Fruit fly (Drosophila melanogaster) whole organism, pupa: ENCODE measurements around the gene Act88F.
A peak's percentile ranks its signal among the peaks of the same experiment; 100 is the strongest.

Experiments used
- CG10348 ChIP-seq: fragments of 200-800 bp; sonication (Bioruptor generic); IDR thresholded peaks from 2 replicates; pipeline ENCODE4 v1.3.6; 2022; ENCODE audit warnings: missing biosample characterization, missing genetic modification characterization
- CG12605 ChIP-seq: fragments of 200-800 bp; sonication (Bioruptor generic); IDR thresholded peaks from 2 replicates; pipeline ENCODE4 v1.3.6; 2022; ENCODE audit warnings: missing biosample characterization, missing genetic modification characterization
- CG13204 ChIP-seq: fragments of 200-800 bp; sonication (Bioruptor generic); optimal IDR thresholded peaks from 2 replicates; lab custom pipeline; 2018; ENCODE audit warnings: missing biosample characterization, mild to moderate bottlenecking, missing genetic modification characterization, moderate library complexity
- CG14655 ChIP-seq: fragments of 200-800 bp; sonication (Bioruptor generic); optimal IDR thresholded peaks from 3 replicates; lab custom pipeline; 2017; ENCODE audit warnings: mild to moderate bottlenecking, missing biosample characterization, missing genetic modification reagents, missing genetic modification characterization
- CG15710 ChIP-seq: fragments of 200-800 bp; sonication (Bioruptor generic); optimal IDR thresholded peaks from 2 replicates; lab custom pipeline; 2018; ENCODE audit warnings: missing biosample characterization, mild to moderate bottlenecking, missing genetic modification characterization, moderate library complexity
- CG17806 ChIP-seq: fragments of 200-800 bp; sonication (Bioruptor generic); optimal IDR thresholded peaks from 2 replicates; lab custom pipeline; 2018; ENCODE audit warnings: missing biosample characterization, mild to moderate bottlenecking, missing genetic modification characterization, moderate library complexity
- CG32121 ChIP-seq: fragments of 200-800 bp; sonication (Bioruptor generic); IDR thresholded peaks from 2 replicates; pipeline ENCODE4 v1.3.6; 2022; ENCODE audit warnings: missing biosample characterization, missing genetic modification characterization
- CG34367 ChIP-seq: fragments of 200-800 bp; sonication (Bioruptor generic); optimal IDR thresholded peaks from 2 replicates; lab custom pipeline; 2018; ENCODE audit warnings: missing biosample characterization, mild to moderate bottlenecking, missing genetic modification characterization
- CG4496 ChIP-seq: fragments of 200-800 bp; sonication (Bioruptor generic); IDR thresholded peaks from 3 replicates; pipeline ENCODE4 v1.3.6; 2022; ENCODE audit warnings: missing biosample characterization, missing genetic modification characterization
- CG8159 ChIP-seq: fragments of 200-800 bp; sonication (Bioruptor generic); optimal IDR thresholded peaks from 3 replicates; lab custom pipeline; 2018; ENCODE audit warnings: missing biosample characterization, mild to moderate bottlenecking, missing genetic modification characterization, moderate library complexity
- CG8301 ChIP-seq: fragments of 200-800 bp; sonication (Bioruptor generic); optimal IDR thresholded peaks from 2 replicates; lab custom pipeline; 2018; ENCODE audit warnings: missing biosample characterization, mild to moderate bottlenecking, missing genetic modification characterization
- CG9948 ChIP-seq: fragments of 200-800 bp; sonication (Bioruptor generic); optimal IDR thresholded peaks from 2 replicates; lab custom pipeline; 2018; ENCODE audit warnings: missing biosample characterization, mild to moderate bottlenecking, missing genetic modification characterization, moderate library complexity
- D1 ChIP-seq: fragments of 200-800 bp; sonication (Bioruptor generic); optimal IDR thresholded peaks from 2 replicates; lab custom pipeline; 2018; ENCODE audit warnings: missing biosample characterization, mild to moderate bottlenecking, missing genetic modification characterization, moderate library complexity
- EcR ChIP-seq: fragments of 200-800 bp; sonication (Bioruptor generic); optimal IDR thresholded peaks from 3 replicates; lab custom pipeline; 2019; ENCODE audit warnings: missing biosample characterization, missing genetic modification characterization, mild to moderate bottlenecking, moderate library complexity, missing genetic modification reagents
- Ets98B ChIP-seq: fragments of 200-800 bp; sonication (Bioruptor generic); IDR thresholded peaks from 2 replicates; pipeline ENCODE4 v1.3.6; 2022; ENCODE audit warnings: missing biosample characterization, missing genetic modification characterization
- Pif1A ChIP-seq: fragments of 200-800 bp; sonication (Bioruptor generic); optimal IDR thresholded peaks from 3 replicates; lab custom pipeline; 2016; ENCODE audit warnings: missing biosample characterization, missing genetic modification characterization
- Pif1B ChIP-seq: fragments of 200-800 bp; sonication (Bioruptor generic); optimal IDR thresholded peaks from 3 replicates; lab custom pipeline; 2016; ENCODE audit warnings: missing biosample characterization, missing genetic modification characterization
- Snoo ChIP-seq: fragments of 200-800 bp; sonication (Bioruptor generic); optimal IDR thresholded peaks from 3 replicates; lab custom pipeline; 2017; ENCODE audit warnings: missing biosample characterization, mild to moderate bottlenecking, missing genetic modification characterization, inconsistent platforms
- fd96Ca ChIP-seq: fragments of 200-800 bp; sonication (Bioruptor generic); IDR thresholded peaks from 3 replicates; pipeline ENCODE4 v1.3.6; 2022; ENCODE audit warnings: missing biosample characterization, missing genetic modification characterization
- gl ChIP-seq: fragments of 200-800 bp; sonication (Bioruptor generic); optimal IDR thresholded peaks from 2 replicates; lab custom pipeline; 2018; ENCODE audit warnings: missing biosample characterization, mild to moderate bottlenecking, missing genetic modification characterization
- rn ChIP-seq: fragments of 200-800 bp; sonication (Bioruptor generic); IDR thresholded peaks from 2 replicates; pipeline ENCODE4 v1.3.6; 2022; ENCODE audit warnings: missing biosample characterization, missing genetic modification characterization

Gene Act88F

DNA sequence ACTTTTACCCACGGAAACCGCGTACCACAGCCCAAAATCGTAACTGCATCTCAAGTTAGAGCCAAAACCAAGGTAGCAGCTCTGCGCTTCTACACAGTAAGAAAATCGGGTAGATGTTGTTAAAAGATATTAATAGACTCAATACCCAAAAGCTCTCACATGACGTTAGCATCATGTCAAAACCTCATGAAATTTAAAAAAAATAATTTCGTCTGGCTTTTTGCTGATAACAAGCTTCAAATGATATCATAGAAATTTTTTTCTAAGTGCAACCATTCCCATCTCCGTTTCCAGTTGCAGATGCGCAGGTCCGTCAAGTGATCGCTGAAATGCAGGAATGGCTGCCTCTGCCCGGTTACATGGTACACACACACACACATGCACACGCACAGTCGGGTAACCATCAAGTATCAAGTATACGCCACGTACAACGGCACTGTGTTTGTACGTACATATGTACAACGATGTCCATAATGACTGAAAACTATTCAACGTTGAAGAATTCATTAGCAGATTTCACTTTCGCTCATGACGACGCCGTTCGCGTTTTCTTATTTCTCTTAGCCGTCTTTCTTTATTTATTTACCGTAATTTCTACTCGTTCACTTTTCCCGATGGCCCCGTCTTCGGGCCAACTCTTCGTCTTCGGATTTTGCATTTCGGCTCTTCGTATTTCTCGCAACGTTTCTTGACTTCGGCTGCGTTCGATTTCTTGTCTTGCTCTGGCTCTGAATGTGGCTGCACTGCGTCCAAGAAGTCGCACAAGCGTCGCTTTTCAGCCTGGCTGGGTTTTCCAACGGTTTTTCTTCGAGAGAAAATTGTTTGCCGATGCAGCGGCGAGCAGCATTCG, 13.9 kb upstream of the Act88F start:
- TF ChIP-seq CG17806 (tag; lab: Kevin White, UChicago): no peak
- TF ChIP-seq Ets98B (GFP tag; lab: Robert Waterston, UW): peak; percentile 73
- peak; percentile 76 for TF ChIP-seq CG14655 (GFP tag; lab: Kevin White, UChicago)
- TF ChIP-seq CG8301: peak; percentile 73
- no peak for TF ChIP-seq D1 (tag; lab: Kevin White, UChicago)
- TF ChIP-seq CG34367 (tag; lab: Kevin White, UChicago): no peak
- TF ChIP-seq CG15710: no peak
- TF ChIP-seq CG13204 (GFP tag; lab: Kevin White, UChicago): no peak
- TF ChIP-seq CG12605 (GFP tag; lab: Robert Waterston, UW): peak; percentile 54; the same call in 1 of the 2 replicates
- no peak for TF ChIP-seq gl (tag; lab: Kevin White, UChicago)
- TF ChIP-seq CG10348 (GFP tag; lab: Robert Waterston, UW): no peak
- peak; percentile 54; the same call in 1 of the 2 replicates for TF ChIP-seq CG32121 (GFP tag; lab: Robert Waterston, UW)
- no peak for TF ChIP-seq CG8159 (tag; lab: Kevin White, UChicago)
- no peak for TF ChIP-seq CG9948 (tag; lab: Kevin White, UChicago)
- TF ChIP-seq CG4496 (GFP tag; lab: Robert Waterston, UW): peak; percentile 78
- TF ChIP-seq Snoo (tag; lab: Kevin White, UChicago): no peak
- TF ChIP-seq EcR: no peak
- TF ChIP-seq fd96Ca (GFP tag; lab: Robert Waterston, UW): peak; percentile 62; the same call in 1 of the 3 replicates
- TF ChIP-seq rn: no peak
- peak; percentile 12 for TF ChIP-seq Pif1B (GFP tag; lab: Kevin White, UChicago)
- TF ChIP-seq Pif1A (GFP tag; lab: Kevin White, UChicago): peak; percentile 23

dm6 chr3R:15427199-15427817, 12.5 kb upstream of the Act88F start:
- TF ChIP-seq D1 (tag; lab: Kevin White, UChicago) (no peak), rn (no peak), CG12605 (GFP tag; lab: Robert Waterston, UW) (no peak), EcR (no peak), CG14655 (GFP tag; lab: Kevin White, UChicago) (no peak), CG32121 (GFP tag; lab: Robert Waterston, UW) (no peak), CG8301 (no peak), CG13204 (GFP tag; lab: Kevin White, UChicago) (no peak), CG17806 (tag; lab: Kevin White, UChicago) (no peak), CG15710 (no peak), CG4496 (GFP tag; lab: Robert Waterston, UW) (no peak), Ets98B (GFP tag; lab: Robert Waterston, UW) (no peak)

DNA sequence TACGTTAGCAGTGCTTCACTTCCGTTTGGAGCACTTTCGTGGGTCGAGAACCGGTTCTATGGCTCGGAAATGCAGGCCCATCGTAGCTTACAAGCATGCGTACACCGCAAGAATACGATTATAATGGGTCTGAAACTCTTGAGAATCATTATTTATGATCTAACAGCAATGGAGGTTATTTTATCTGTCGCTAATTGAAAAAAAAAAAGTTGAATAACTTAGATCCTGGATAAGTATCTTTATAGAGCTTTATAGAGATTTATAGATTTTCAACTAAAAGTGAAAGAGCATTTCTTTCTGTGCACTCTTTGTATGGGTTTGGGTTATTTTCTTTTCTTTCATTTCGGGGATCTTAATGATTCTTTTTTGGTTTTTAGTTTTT, 12.0 kb upstream of the Act88F start:
- peak; percentile 55 for TF ChIP-seq Pif1B (GFP tag; lab: Kevin White, UChicago)
- TF ChIP-seq CG10348 (GFP tag; lab: Robert Waterston, UW): no peak
- peak; percentile 49; the same call in 2 of the 3 replicates for TF ChIP-seq CG4496 (GFP tag; lab: Robert Waterston, UW)
- peak; percentile 35; the same call in 1 of the 2 replicates for TF ChIP-seq CG32121 (GFP tag; lab: Robert Waterston, UW)
- peak; percentile 86 for TF ChIP-seq CG8301
- peak; percentile 54 for TF ChIP-seq CG15710
- TF ChIP-seq CG12605 (GFP tag; lab: Robert Waterston, UW): peak; percentile 35; the same call in 1 of the 2 replicates
- TF ChIP-seq EcR: no peak
- TF ChIP-seq CG13204 (GFP tag; lab: Kevin White, UChicago): peak; percentile 5
- TF ChIP-seq CG17806 (tag; lab: Kevin White, UChicago): peak; percentile 46
- TF ChIP-seq gl (tag; lab: Kevin White, UChicago): no peak
- peak; percentile 29; the same call in 1 of the 3 replicates for TF ChIP-seq fd96Ca (GFP tag; lab: Robert Waterston, UW)
- peak; percentile 59 for TF ChIP-seq CG8159 (tag; lab: Kevin White, UChicago)
- TF ChIP-seq rn: no peak
- TF ChIP-seq CG9948 (tag; lab: Kevin White, UChicago): peak; percentile 65
- TF ChIP-seq Ets98B (GFP tag; lab: Robert Waterston, UW): peak; percentile 35; the same call in 1 of the 2 replicates
- TF ChIP-seq Pif1A (GFP tag; lab: Kevin White, UChicago): peak; percentile 69
- TF ChIP-seq Snoo (tag; lab: Kevin White, UChicago): peak; percentile 85
- peak; percentile 25 for TF ChIP-seq D1 (tag; lab: Kevin White, UChicago)
- TF ChIP-seq CG14655 (GFP tag; lab: Kevin White, UChicago): peak; percentile 86
- TF ChIP-seq CG34367 (tag; lab: Kevin White, UChicago): peak; percentile 42

DNA sequence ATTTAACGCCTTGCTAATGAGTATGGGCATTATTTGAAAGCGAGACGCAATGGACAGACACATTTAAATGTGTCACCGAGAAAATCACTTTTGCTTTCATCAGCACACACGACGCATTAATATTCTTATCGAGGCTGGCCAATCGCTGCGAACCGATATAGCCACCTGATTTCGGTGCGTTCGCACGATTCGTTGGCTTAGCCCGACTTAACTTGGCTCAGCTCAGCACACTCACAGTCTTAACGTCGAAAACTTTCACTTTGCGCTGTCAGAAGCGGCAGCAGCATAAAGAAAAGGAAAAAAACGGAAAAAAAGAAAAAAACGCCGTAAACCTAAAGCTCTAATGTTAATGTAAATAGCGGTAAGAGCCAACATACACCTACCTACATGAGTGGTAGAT, 9.4 kb upstream of the Act88F start:
- TF ChIP-seq rn (no peak), CG34367 (tag; lab: Kevin White, UChicago) (no peak), CG8159 (tag; lab: Kevin White, UChicago) (no peak), CG9948 (tag; lab: Kevin White, UChicago) (no peak), CG8301 (no peak), EcR (no peak), CG17806 (tag; lab: Kevin White, UChicago) (no peak), fd96Ca (GFP tag; lab: Robert Waterston, UW) (no peak), CG10348 (GFP tag; lab: Robert Waterston, UW) (no peak), D1 (tag; lab: Kevin White, UChicago) (no peak), gl (tag; lab: Kevin White, UChicago) (no peak)

DNA sequence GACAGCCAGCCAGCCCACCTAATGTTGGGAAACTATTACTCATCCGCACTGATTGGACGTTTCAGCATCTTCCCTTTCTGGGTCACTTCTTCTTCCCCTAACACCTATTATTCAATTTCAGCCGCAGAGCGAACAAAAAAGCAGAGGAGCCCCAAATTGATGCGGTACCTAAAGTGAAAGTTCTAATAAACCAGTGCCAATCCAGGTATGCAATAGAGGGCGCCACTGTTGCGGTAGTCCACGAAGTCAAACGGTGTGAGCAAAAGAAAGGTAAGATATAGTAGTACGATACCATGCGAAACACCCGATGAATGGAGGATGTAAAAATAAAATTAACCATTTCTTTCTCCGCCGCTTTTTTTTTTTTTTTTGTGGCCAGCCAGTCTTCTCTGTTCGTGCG, 8.6 kb upstream of the Act88F start:
- TF ChIP-seq CG13204 (GFP tag; lab: Kevin White, UChicago) (no peak), Pif1B (GFP tag; lab: Kevin White, UChicago) (no peak), CG17806 (tag; lab: Kevin White, UChicago) (no peak), CG32121 (GFP tag; lab: Robert Waterston, UW) (no peak), CG4496 (GFP tag; lab: Robert Waterston, UW) (no peak), CG8301 (no peak), CG9948 (tag; lab: Kevin White, UChicago) (no peak), Snoo (tag; lab: Kevin White, UChicago) (no peak), CG12605 (GFP tag; lab: Robert Waterston, UW) (no peak), CG34367 (tag; lab: Kevin White, UChicago) (no peak), CG8159 (tag; lab: Kevin White, UChicago) (no peak), gl (tag; lab: Kevin White, UChicago) (no peak), Ets98B (GFP tag; lab: Robert Waterston, UW) (no peak), rn (no peak), D1 (tag; lab: Kevin White, UChicago) (no peak), Pif1A (GFP tag; lab: Kevin White, UChicago) (no peak), EcR (no peak), CG15710 (no peak)
